Fruit fly (Drosophila melanogaster) whole organism, embryonic: Measurements from ENCODE around the gene Acf.

Experiments used
- Bgb ChIP-seq: fragments of 200-800 bp; sonication (Bioruptor generic); IDR thresholded peaks from 2 replicates; pipeline ENCODE4 v1.3.6; 2022; ENCODE audit warnings: missing biosample characterization, missing genetic modification characterization; ENCODE audit not compliant: partially characterized antibody
- CG10267 ChIP-seq: fragments of 200-800 bp; sonication (Bioruptor generic); optimal IDR thresholded peaks from 2 replicates; lab custom pipeline; 2018; ENCODE audit warnings: missing biosample characterization, mild to moderate bottlenecking, missing genetic modification characterization, moderate library complexity
- CG10543 ChIP-seq: fragments of 200-800 bp; sonication (Bioruptor generic); optimal IDR thresholded peaks from 3 replicates; lab custom pipeline; 2017; ENCODE audit warnings: missing biosample characterization, mild to moderate bottlenecking, missing genetic modification characterization, moderate library complexity
- CG10565 ChIP-seq: fragments of 200-800 bp; sonication (Bioruptor generic); optimal IDR thresholded peaks from 3 replicates; lab custom pipeline; 2016; ENCODE audit warnings: missing biosample characterization, mild to moderate bottlenecking, missing genetic modification characterization
- CG11695 ChIP-seq: fragments of 200-800 bp; sonication (Bioruptor generic); IDR thresholded peaks from 3 replicates; pipeline ENCODE4 v1.3.6; 2022; ENCODE audit warnings: missing biosample characterization, missing genetic modification characterization
- CG13424 ChIP-seq: fragments of 200-800 bp; sonication (Bioruptor generic); optimal IDR thresholded peaks from 2 replicates; lab custom pipeline; 2019; ENCODE audit warnings: missing biosample characterization, mild to moderate bottlenecking, missing genetic modification characterization, moderate library complexity
- CG13624 ChIP-seq: fragments of 200-800 bp; sonication (Bioruptor generic); optimal IDR thresholded peaks from 2 replicates; lab custom pipeline; 2016; ENCODE audit warnings: missing biosample characterization, missing genetic modification characterization
- CG15011 ChIP-seq: fragments of 200-800 bp; sonication (Bioruptor generic); optimal IDR thresholded peaks from 3 replicates; lab custom pipeline; 2018; ENCODE audit warnings: missing biosample characterization, mild to moderate bottlenecking, missing genetic modification characterization
- CG1647 ChIP-seq: fragments of 200-800 bp; sonication (Bioruptor generic); optimal IDR thresholded peaks from 3 replicates; lab custom pipeline; 2016; ENCODE audit warnings: missing biosample characterization, missing genetic modification characterization
- CG33213 ChIP-seq: fragments of 200-800 bp; sonication (Bioruptor generic); optimal IDR thresholded peaks from 3 replicates; lab custom pipeline; 2016; ENCODE audit warnings: missing biosample characterization, missing genetic modification characterization
- CG3407 ChIP-seq: fragments of 200-800 bp; sonication (Bioruptor generic); optimal IDR thresholded peaks from 2 replicates; lab custom pipeline; 2018; ENCODE audit warnings: missing biosample characterization, mild to moderate bottlenecking, missing genetic modification characterization
- CG4282 ChIP-seq: fragments of 200-800 bp; sonication (Bioruptor generic); optimal IDR thresholded peaks from 2 replicates; lab custom pipeline; 2016; ENCODE audit warnings: missing biosample characterization, missing genetic modification characterization
- CG6854 ChIP-seq: fragments of 200-800 bp; sonication (Bioruptor generic); optimal IDR thresholded peaks from 3 replicates; lab custom pipeline; 2017; ENCODE audit warnings: missing biosample characterization, mild to moderate bottlenecking, missing genetic modification characterization
- CG9727 ChIP-seq: fragments of 200-800 bp; sonication (Bioruptor generic); optimal IDR thresholded peaks from 3 replicates; lab custom pipeline; 2017; ENCODE audit warnings: missing biosample characterization, mild to moderate bottlenecking, missing genetic modification characterization
- D19A ChIP-seq: fragments of 200-800 bp; optimal IDR thresholded peaks from 3 replicates; lab custom pipeline; 2019; ENCODE audit warnings: missing biosample characterization, mild to moderate bottlenecking, missing genetic modification characterization, moderate library complexity
- D19B ChIP-seq: fragments of 200-800 bp; sonication (Bioruptor generic); optimal IDR thresholded peaks from 2 replicates; lab custom pipeline; 2017; ENCODE audit warnings: missing biosample characterization, mild to moderate bottlenecking, missing genetic modification characterization
- Deaf1 ChIP-seq: fragments of 200-800 bp; optimal IDR thresholded peaks from 3 replicates; lab custom pipeline; 2019; ENCODE audit warnings: missing biosample characterization, mild to moderate bottlenecking, missing genetic modification characterization, moderate library complexity
- Dfd ChIP-seq, 2 experiments: fragments of >200 bp; optimal IDR thresholded peaks; 2 replicates each; lab custom pipeline; 2017; ENCODE audit warnings: missing biosample characterization in 2 of 2, missing genetic modification characterization in 2 of 2
- Drgx ChIP-seq: fragments of 200-800 bp; sonication (Bioruptor generic); IDR thresholded peaks from 2 replicates; pipeline ENCODE4 v1.3.6; 2022; ENCODE audit warnings: missing biosample characterization, missing genetic modification characterization
- HHEX ChIP-seq: fragments of 200-800 bp; sonication (Bioruptor generic); optimal IDR thresholded peaks from 3 replicates; lab custom pipeline; 2017; ENCODE audit warnings: missing biosample characterization, mild to moderate bottlenecking, missing genetic modification characterization, missing genetic modification reagents
- Hand ChIP-seq: fragments of 200-800 bp; sonication (Bioruptor generic); optimal IDR thresholded peaks from 2 replicates; lab custom pipeline; 2017; ENCODE audit warnings: mild to moderate bottlenecking, missing biosample characterization, missing genetic modification reagents, missing genetic modification characterization
- HmgD ChIP-seq: fragments of 200-800 bp; sonication (Bioruptor generic); optimal IDR thresholded peaks from 3 replicates; lab custom pipeline; 2016; ENCODE audit warnings: missing biosample characterization, missing genetic modification characterization
- MTF-1 ChIP-seq: fragments of 200-800 bp; sonication (Bioruptor generic); optimal IDR thresholded peaks from 2 replicates; lab custom pipeline; 2018; ENCODE audit warnings: missing biosample characterization, mild to moderate bottlenecking, missing genetic modification characterization, borderline replicate concordance
- Oli ChIP-seq: fragments of 200-800 bp; sonication (Bioruptor generic); optimal IDR thresholded peaks from 2 replicates; lab custom pipeline; 2018; ENCODE audit warnings: missing biosample characterization, mild to moderate bottlenecking, missing genetic modification characterization, moderate library complexity
- Side ChIP-seq: fragments of 200-800 bp; sonication (Bioruptor generic); optimal IDR thresholded peaks from 2 replicates; lab custom pipeline; 2016; ENCODE audit warnings: missing biosample characterization, missing genetic modification characterization
- Sox102F ChIP-seq: fragments of 200-800 bp; sonication (Bioruptor generic); optimal IDR thresholded peaks from 2 replicates; lab custom pipeline; 2018; ENCODE audit warnings: missing biosample characterization, mild to moderate bottlenecking, missing genetic modification characterization, moderate library complexity
- Tbp ChIP-seq: fragments of >200 bp; optimal IDR thresholded peaks from 2 replicates; lab custom pipeline; 2018; ENCODE audit warnings: missing biosample characterization, missing genetic modification characterization
- Trl ChIP-seq, 3 experiments: fragments of >200 bp in 2 of 3; fragments of 200-800 bp in 1 of 3; sonication (Bioruptor generic) in 1 of 3; optimal IDR thresholded peaks; 2 replicates in 1 of 3; 3 replicates in 2 of 3; lab custom pipeline; 2016 to 2017; ENCODE audit warnings: missing biosample characterization in 1 of 3, missing genetic modification characterization in 1 of 3
- aop ChIP-seq: fragments of 200-800 bp; sonication (Bioruptor generic); IDR thresholded peaks from 2 replicates; pipeline ENCODE4 v1.3.6; 2022; ENCODE audit warnings: missing biosample characterization, missing genetic modification characterization
- btn ChIP-seq: fragments of 200-800 bp; sonication (Bioruptor generic); optimal IDR thresholded peaks from 2 replicates; lab custom pipeline; 2016; ENCODE audit warnings: missing biosample characterization, missing genetic modification characterization
- chif ChIP-seq, 2 experiments: fragments of 200-800 bp; sonication (Bioruptor generic); optimal IDR thresholded peaks; 3 replicates each; lab custom pipeline; 2016; ENCODE audit warnings: missing biosample characterization in 2 of 2, missing genetic modification characterization in 2 of 2
- ci ChIP-seq: fragments of 200-800 bp; sonication (Bioruptor generic); IDR thresholded peaks from 3 replicates; pipeline ENCODE4 v1.3.6; 2022; ENCODE audit warnings: missing biosample characterization, missing genetic modification characterization
- cwo ChIP-seq: fragments of 200-800 bp; sonication (Bioruptor generic); optimal IDR thresholded peaks from 3 replicates; lab custom pipeline; 2017; ENCODE audit warnings: missing biosample characterization, missing genetic modification characterization, mild to moderate bottlenecking, moderate library complexity, missing genetic modification reagents
- dati ChIP-seq: fragments of 200-800 bp; sonication (Bioruptor generic); IDR thresholded peaks from 2 replicates; pipeline ENCODE4 v1.3.6; 2022; ENCODE audit warnings: missing biosample characterization, missing genetic modification characterization
- dimm ChIP-seq: fragments of 200-800 bp; sonication (Bioruptor generic); IDR thresholded peaks from 2 replicates; pipeline ENCODE4 v1.3.6; 2022; ENCODE audit warnings: missing biosample characterization, missing genetic modification characterization
- dmrt11E ChIP-seq: fragments of 200-800 bp; sonication (Bioruptor generic); optimal IDR thresholded peaks from 3 replicates; lab custom pipeline; 2018; ENCODE audit warnings: missing biosample characterization, mild to moderate bottlenecking, missing genetic modification characterization, moderate library complexity
- dpn ChIP-seq, 2 experiments: fragments of 200-800 bp; sonication (Bioruptor generic); optimal IDR thresholded peaks; 3 replicates each; lab custom pipeline; 2016; ENCODE audit warnings: missing biosample characterization in 2 of 2, missing genetic modification characterization in 2 of 2
- en ChIP-seq: fragments of 200-800 bp; sonication (Bioruptor generic); optimal IDR thresholded peaks from 2 replicates; lab custom pipeline; 2016; ENCODE audit warnings: missing biosample characterization, missing genetic modification characterization
- nerfin-1 ChIP-seq: fragments of 200-800 bp; sonication (Bioruptor generic); optimal IDR thresholded peaks from 3 replicates; lab custom pipeline; 2019; ENCODE audit warnings: missing biosample characterization, mild to moderate bottlenecking, missing genetic modification characterization, moderate library complexity
- nerfin-2 ChIP-seq: fragments of 200-800 bp; sonication (Bioruptor generic); IDR thresholded peaks from 2 replicates; pipeline ENCODE4 v1.3.6; 2022; ENCODE audit warnings: missing biosample characterization, missing genetic modification characterization; ENCODE audit not compliant: partially characterized antibody
- p53 ChIP-seq: fragments of 200-800 bp; sonication (Bioruptor generic); optimal IDR thresholded peaks from 2 replicates; lab custom pipeline; 2016; ENCODE audit warnings: missing biosample characterization, missing genetic modification characterization
- repo ChIP-seq: fragments of 200-800 bp; sonication (Bioruptor generic); optimal IDR thresholded peaks from 2 replicates; lab custom pipeline; 2016; ENCODE audit warnings: missing biosample characterization, missing genetic modification characterization
- rib ChIP-seq: fragments of 200-800 bp; sonication (Bioruptor generic); IDR thresholded peaks from 2 replicates; pipeline ENCODE4 v1.3.6; 2022; ENCODE audit warnings: missing biosample characterization, missing genetic modification characterization
- sima ChIP-seq: fragments of 200-800 bp; sonication (Bioruptor generic); optimal IDR thresholded peaks from 2 replicates; lab custom pipeline; 2016; ENCODE audit warnings: missing biosample characterization, missing genetic modification characterization
- sqz ChIP-seq: fragments of 200-800 bp; sonication (Bioruptor generic); optimal IDR thresholded peaks from 3 replicates; lab custom pipeline; 2018; ENCODE audit warnings: missing biosample characterization, mild to moderate bottlenecking, missing genetic modification characterization
- ssp ChIP-seq: fragments of 200-800 bp; sonication (Bioruptor generic); IDR thresholded peaks from 2 replicates; pipeline ENCODE4 v1.3.6; 2022; ENCODE audit warnings: missing biosample characterization, missing genetic modification characterization
- stwl ChIP-seq: fragments of 200-800 bp; sonication (Bioruptor generic); optimal IDR thresholded peaks from 3 replicates; lab custom pipeline; 2018; ENCODE audit warnings: missing biosample characterization, mild to moderate bottlenecking, missing genetic modification characterization, moderate library complexity
- sug ChIP-seq: fragments of 200-800 bp; optimal IDR thresholded peaks from 2 replicates; lab custom pipeline; 2019; ENCODE audit warnings: missing biosample characterization, mild to moderate bottlenecking, missing genetic modification characterization, moderate library complexity
- tgo ChIP-seq: fragments of 200-800 bp; sonication (Bioruptor generic); IDR thresholded peaks from 3 replicates; pipeline ENCODE4 v1.3.6; 2022; ENCODE audit warnings: missing biosample characterization, missing genetic modification characterization

Acf gene

dm6 chr3R:31793664-31794417 lies at the start of gene Acf, which contains the start of gene Mccc1 (continued):
- TF ChIP-seq CG10543 (GFP tag; lab: Kevin White, UChicago) (no peak), Side (GFP tag; lab: Kevin White, UChicago) (no peak), Sox102F (GFP tag; lab: Kevin White, UChicago) (no peak), CG15011 (GFP tag; lab: Kevin White, UChicago) (no peak), dmrt11E (tag; lab: Kevin White, UChicago) (no peak), Hand (no peak), CG1647 (no peak), CG9727 (GFP tag; lab: Kevin White, UChicago) (no peak), HHEX (no peak), sima (GFP tag; lab: Kevin White, UChicago) (no peak), tgo (GFP tag; lab: Robert Waterston, UW) (peak; percentile 46; the same call in 1 of the 3 replicates), chif (GFP tag; optimal IDR thresholded peaks at IDR 0.05; lab: Kevin White, UChicago) (peak in 1 of 2 experiments; percentile 31), stwl (peak; percentile 86), Tbp (GFP tag; lab: Kevin White, UChicago) (no peak), Trl (optimal IDR thresholded peaks at IDR 0.05; lab: Kevin White, UChicago) (no peak), Trl (GFP tag; optimal IDR thresholded peaks at IDR 0.05; lab: Kevin White, UChicago) (peak; percentile 42), CG6854 (GFP tag; lab: Kevin White, UChicago) (no peak), Deaf1 (tag; lab: Kevin White, UChicago) (no peak), Drgx (no peak), dpn (GFP tag; optimal IDR thresholded peaks at IDR 0.05; lab: Kevin White, UChicago) (peak; percentile 42 to 51), ssp (GFP tag; lab: Robert Waterston, UW) (no peak), dimm (no peak), sug (no peak), p53 (no peak), CG10267 (tag; lab: Kevin White, UChicago) (peak; percentile 52), sqz (GFP tag; lab: Kevin White, UChicago) (no peak), MTF-1 (GFP tag; lab: Kevin White, UChicago) (no peak), cwo (GFP tag; lab: Kevin White, UChicago) (no peak), CG11695 (GFP tag; lab: Robert Waterston, UW) (no peak), en (no peak), repo (GFP tag; lab: Kevin White, UChicago) (no peak), nerfin-2 (GFP tag; lab: Robert Waterston, UW) (no peak), Dfd (GFP tag; optimal IDR thresholded peaks at IDR 0.05; lab: Kevin White, UChicago) (no peak), D19A (tag; lab: Kevin White, UChicago) (no peak), CG10565 (GFP tag; lab: Kevin White, UChicago) (no peak), Bgb (GFP tag; lab: Robert Waterston, UW) (peak; percentile 54; the same call in 1 of the 2 replicates), CG3407 (GFP tag; lab: Kevin White, UChicago) (no peak), rib (GFP tag; lab: Robert Waterston, UW) (no peak), CG13624 (GFP tag; lab: Kevin White, UChicago) (peak; percentile 10), aop (GFP tag; lab: Robert Waterston, UW) (no peak), HmgD (GFP tag; lab: Kevin White, UChicago) (no peak), dati (GFP tag; lab: Robert Waterston, UW) (no peak), CG13424 (no peak), CG33213 (GFP tag; lab: Kevin White, UChicago) (peak; percentile 44), btn (GFP tag; lab: Kevin White, UChicago) (no peak), Oli (tag; lab: Kevin White, UChicago) (no peak), nerfin-1 (no peak), CG4282 (no peak), D19B (GFP tag; lab: Kevin White, UChicago) (no peak), ci (GFP tag; lab: Robert Waterston, UW) (peak; percentile 59; the same call in 2 of the 3 replicates)
